Fruit fly (Drosophila melanogaster): ENCODE data around the gene p38c.

The p38c gene

DNA sequence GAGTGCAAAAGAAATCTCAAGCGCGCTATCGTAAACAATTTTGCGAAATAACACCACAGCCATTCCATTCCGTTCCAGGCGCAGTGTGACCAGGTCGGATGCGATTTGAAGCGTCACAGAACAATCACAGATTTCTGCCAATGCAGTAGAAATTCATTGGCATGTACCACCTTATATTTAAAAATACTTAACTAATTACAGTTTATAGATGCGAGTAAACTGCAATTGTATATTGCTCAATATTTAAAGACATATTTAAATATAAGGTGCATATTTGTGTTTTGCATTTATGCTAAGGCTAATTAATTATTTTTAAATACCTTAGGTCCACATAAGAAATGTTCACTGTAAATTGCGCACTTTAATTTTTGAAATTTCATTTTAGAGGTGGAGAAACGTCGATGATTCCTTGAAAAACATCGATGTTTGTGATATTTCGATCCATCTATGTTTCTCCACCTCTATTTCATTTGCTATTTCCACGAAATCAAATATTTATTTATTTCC lies 43.4 kb upstream of the p38c start, which contains the start of the genes SMC6 and CG6204 (continued):
- peak; percentile 97 for TF ChIP-seq dysf (GFP tag; IDR thresholded peaks at IDR 0.05)
- TF ChIP-seq Vsx1 (GFP tag; optimal IDR thresholded peaks at IDR 0.05): peak; percentile 89
- peak; percentile 84 for TF ChIP-seq CG10462 (GFP tag; optimal IDR thresholded peaks at IDR 0.05)
- TF ChIP-seq CG3838 (GFP tag; optimal IDR thresholded peaks at IDR 0.05): peak; percentile 71
- TF ChIP-seq onecut (GFP tag; IDR thresholded peaks at IDR 0.05): peak; percentile 85
- peak; percentile 95 for TF ChIP-seq phol (tag; optimal IDR thresholded peaks at IDR 0.05)
- peak; percentile 84 for TF ChIP-seq otp (GFP tag; IDR thresholded peaks at IDR 0.05)
- peak; percentile 96 for TF ChIP-seq fd3F (GFP tag; optimal IDR thresholded peaks at IDR 0.05)
- TF ChIP-seq CG11398 (GFP tag; optimal IDR thresholded peaks at IDR 0.05): peak; percentile 52
- peak; percentile 84 for TF ChIP-seq Six4 (GFP tag; optimal IDR thresholded peaks at IDR 0.05)
- peak; percentile 95 for TF ChIP-seq stc (GFP tag; IDR thresholded peaks at IDR 0.05)
- peak; percentile 32 to 43 for TF ChIP-seq tll (GFP tag; optimal IDR thresholded peaks at IDR 0.05)
- TF ChIP-seq corto (GFP tag; optimal IDR thresholded peaks at IDR 0.05): peak; percentile 56
- TF ChIP-seq usp (GFP tag; optimal IDR thresholded peaks at IDR 0.05): no peak
- TF ChIP-seq CG7839 (tag; optimal IDR thresholded peaks at IDR 0.05): peak; percentile 97
- peak; percentile 91 for TF ChIP-seq twi (tag; optimal IDR thresholded peaks at IDR 0.05)
- peak; percentile 85 for TF ChIP-seq maf-S (GFP tag; optimal IDR thresholded peaks at IDR 0.05)
- TF ChIP-seq bigmax (GFP tag; optimal IDR thresholded peaks at IDR 0.05): no peak
- TF ChIP-seq MESR4 (GFP tag; optimal IDR thresholded peaks at IDR 0.05): no peak
- peak; percentile 62 for TF ChIP-seq CG15073 (GFP tag; optimal IDR thresholded peaks at IDR 0.05)
- peak; percentile 44 for TF ChIP-seq bbx (GFP tag; IDR thresholded peaks at IDR 0.05; ENCODE audit: partially characterized antibody)
- TF ChIP-seq CHES-1-like (GFP tag; optimal IDR thresholded peaks at IDR 0.05): peak; percentile 79
- TF ChIP-seq Max (GFP tag; optimal IDR thresholded peaks at IDR 0.05): peak; percentile 92
- TF ChIP-seq CG2202 (tag; optimal IDR thresholded peaks at IDR 0.05): peak; percentile 80
- TF ChIP-seq CG11247 (GFP tag; IDR thresholded peaks at IDR 0.05): peak; percentile 94
- peak; percentile 71 for TF ChIP-seq Atf-2 (GFP tag; optimal IDR thresholded peaks at IDR 0.05)
- TF ChIP-seq BtbVII (GFP tag; optimal IDR thresholded peaks at IDR 0.05): peak; percentile 84
- peak; percentile 90 for TF ChIP-seq wdn (GFP tag; IDR thresholded peaks at IDR 0.05)
- peak; percentile 88 for TF ChIP-seq org-1 (GFP tag; optimal IDR thresholded peaks at IDR 0.05)
- no peak for TF ChIP-seq zen2 (GFP tag; IDR thresholded peaks at IDR 0.05; ENCODE audit: partially characterized antibody)
- TF ChIP-seq CG10274 (GFP tag; optimal IDR thresholded peaks at IDR 0.05): peak; percentile 75
- TF ChIP-seq inv (GFP tag; IDR thresholded peaks at IDR 0.05; ENCODE audit: partially characterized antibody): peak; percentile 51; the same call in 1 of the 2 replicates
- peak; percentile 77 for TF ChIP-seq Camta (GFP tag; optimal IDR thresholded peaks at IDR 0.05)
- TF ChIP-seq toy (GFP tag; IDR thresholded peaks at IDR 0.05): peak; percentile 87
- TF ChIP-seq nom (GFP tag; optimal IDR thresholded peaks at IDR 0.05): peak; percentile 88
- TF ChIP-seq z (GFP tag; IDR thresholded peaks at IDR 0.05): no peak
- TF ChIP-seq CG6683 (GFP tag; optimal IDR thresholded peaks at IDR 0.05): peak; percentile 76
- TF ChIP-seq CG13624 (GFP tag; optimal IDR thresholded peaks at IDR 0.05): peak; percentile 95
- peak; percentile 59 for TF ChIP-seq psq (GFP tag; optimal IDR thresholded peaks at IDR 0.05)
- TF ChIP-seq Fer2 (tag; optimal IDR thresholded peaks at IDR 0.05): peak; percentile 93
- peak; percentile 71 for TF ChIP-seq Elba2 (GFP tag; optimal IDR thresholded peaks at IDR 0.05)
- TF ChIP-seq YL-1 (GFP tag; optimal IDR thresholded peaks at IDR 0.05): peak; percentile 70
- TF ChIP-seq HLH3B (GFP tag; IDR thresholded peaks at IDR 0.05): peak; percentile 92
- TF ChIP-seq lmd (GFP tag; IDR thresholded peaks at IDR 0.05): peak; percentile 97
- no peak for TF ChIP-seq kni (GFP tag; optimal IDR thresholded peaks at IDR 0.05)
- no peak for TF ChIP-seq tna (GFP tag; IDR thresholded peaks at IDR 0.05; ENCODE audit: partially characterized antibody)
- peak; percentile 90 for TF ChIP-seq CG7357 (GFP tag; IDR thresholded peaks at IDR 0.05)
- peak; percentile 94 for TF ChIP-seq CG6272 (GFP tag; IDR thresholded peaks at IDR 0.05)
- peak; percentile 89 for TF ChIP-seq ap (GFP tag; IDR thresholded peaks at IDR 0.05)
- no peak for TF ChIP-seq CG2129 (GFP tag; IDR thresholded peaks at IDR 0.05; ENCODE audit: partially characterized antibody)

All from whole organism, embryonic.